Fruit fly (Drosophila melanogaster) whole organism, pupa: ENCODE measurements around the gene CG33557.
A peak's percentile ranks its signal among the peaks of the same experiment; 100 is the strongest.

Source experiments
- CG10348 ChIP-seq: fragments of 200-800 bp; sonication (Bioruptor generic); IDR thresholded peaks from 2 replicates; pipeline ENCODE4 v1.3.6; 2022; ENCODE audit warnings: missing biosample characterization, missing genetic modification characterization
- CG12605 ChIP-seq: fragments of 200-800 bp; sonication (Bioruptor generic); IDR thresholded peaks from 2 replicates; pipeline ENCODE4 v1.3.6; 2022; ENCODE audit warnings: missing biosample characterization, missing genetic modification characterization
- CG13204 ChIP-seq: fragments of 200-800 bp; sonication (Bioruptor generic); optimal IDR thresholded peaks from 2 replicates; lab custom pipeline; 2018; ENCODE audit warnings: missing biosample characterization, mild to moderate bottlenecking, missing genetic modification characterization, moderate library complexity
- CG14655 ChIP-seq: fragments of 200-800 bp; sonication (Bioruptor generic); optimal IDR thresholded peaks from 3 replicates; lab custom pipeline; 2017; ENCODE audit warnings: mild to moderate bottlenecking, missing biosample characterization, missing genetic modification reagents, missing genetic modification characterization
- CG15710 ChIP-seq: fragments of 200-800 bp; sonication (Bioruptor generic); optimal IDR thresholded peaks from 2 replicates; lab custom pipeline; 2018; ENCODE audit warnings: missing biosample characterization, mild to moderate bottlenecking, missing genetic modification characterization, moderate library complexity
- CG17806 ChIP-seq: fragments of 200-800 bp; sonication (Bioruptor generic); optimal IDR thresholded peaks from 2 replicates; lab custom pipeline; 2018; ENCODE audit warnings: missing biosample characterization, mild to moderate bottlenecking, missing genetic modification characterization, moderate library complexity
- CG32121 ChIP-seq: fragments of 200-800 bp; sonication (Bioruptor generic); IDR thresholded peaks from 2 replicates; pipeline ENCODE4 v1.3.6; 2022; ENCODE audit warnings: missing biosample characterization, missing genetic modification characterization
- CG34367 ChIP-seq: fragments of 200-800 bp; sonication (Bioruptor generic); optimal IDR thresholded peaks from 2 replicates; lab custom pipeline; 2018; ENCODE audit warnings: missing biosample characterization, mild to moderate bottlenecking, missing genetic modification characterization
- CG4496 ChIP-seq: fragments of 200-800 bp; sonication (Bioruptor generic); IDR thresholded peaks from 3 replicates; pipeline ENCODE4 v1.3.6; 2022; ENCODE audit warnings: missing biosample characterization, missing genetic modification characterization
- CG8159 ChIP-seq: fragments of 200-800 bp; sonication (Bioruptor generic); optimal IDR thresholded peaks from 3 replicates; lab custom pipeline; 2018; ENCODE audit warnings: missing biosample characterization, mild to moderate bottlenecking, missing genetic modification characterization, moderate library complexity
- CG8301 ChIP-seq: fragments of 200-800 bp; sonication (Bioruptor generic); optimal IDR thresholded peaks from 2 replicates; lab custom pipeline; 2018; ENCODE audit warnings: missing biosample characterization, mild to moderate bottlenecking, missing genetic modification characterization
- CG9948 ChIP-seq: fragments of 200-800 bp; sonication (Bioruptor generic); optimal IDR thresholded peaks from 2 replicates; lab custom pipeline; 2018; ENCODE audit warnings: missing biosample characterization, mild to moderate bottlenecking, missing genetic modification characterization, moderate library complexity
- D1 ChIP-seq: fragments of 200-800 bp; sonication (Bioruptor generic); optimal IDR thresholded peaks from 2 replicates; lab custom pipeline; 2018; ENCODE audit warnings: missing biosample characterization, mild to moderate bottlenecking, missing genetic modification characterization, moderate library complexity
- EcR ChIP-seq: fragments of 200-800 bp; sonication (Bioruptor generic); optimal IDR thresholded peaks from 3 replicates; lab custom pipeline; 2019; ENCODE audit warnings: missing biosample characterization, missing genetic modification characterization, mild to moderate bottlenecking, moderate library complexity, missing genetic modification reagents
- Ets98B ChIP-seq: fragments of 200-800 bp; sonication (Bioruptor generic); IDR thresholded peaks from 2 replicates; pipeline ENCODE4 v1.3.6; 2022; ENCODE audit warnings: missing biosample characterization, missing genetic modification characterization
- Pif1A ChIP-seq: fragments of 200-800 bp; sonication (Bioruptor generic); optimal IDR thresholded peaks from 3 replicates; lab custom pipeline; 2016; ENCODE audit warnings: missing biosample characterization, missing genetic modification characterization
- Pif1B ChIP-seq: fragments of 200-800 bp; sonication (Bioruptor generic); optimal IDR thresholded peaks from 3 replicates; lab custom pipeline; 2016; ENCODE audit warnings: missing biosample characterization, missing genetic modification characterization
- Snoo ChIP-seq: fragments of 200-800 bp; sonication (Bioruptor generic); optimal IDR thresholded peaks from 3 replicates; lab custom pipeline; 2017; ENCODE audit warnings: missing biosample characterization, mild to moderate bottlenecking, missing genetic modification characterization, inconsistent platforms
- fd96Ca ChIP-seq: fragments of 200-800 bp; sonication (Bioruptor generic); IDR thresholded peaks from 3 replicates; pipeline ENCODE4 v1.3.6; 2022; ENCODE audit warnings: missing biosample characterization, missing genetic modification characterization
- gl ChIP-seq: fragments of 200-800 bp; sonication (Bioruptor generic); optimal IDR thresholded peaks from 2 replicates; lab custom pipeline; 2018; ENCODE audit warnings: missing biosample characterization, mild to moderate bottlenecking, missing genetic modification characterization
- rn ChIP-seq: fragments of 200-800 bp; sonication (Bioruptor generic); IDR thresholded peaks from 2 replicates; pipeline ENCODE4 v1.3.6; 2022; ENCODE audit warnings: missing biosample characterization, missing genetic modification characterization

The CG33557 gene

dm6 chrX:9989154-9989787 lies 19.7 kb upstream of the CG33557 start, which contains the start of gene CG32694:
Gene CG32694, plus strand, starts transcription at chrX:9989690.
- TF ChIP-seq gl (tag; lab: Kevin White, UChicago) (no peak), CG17806 (tag; lab: Kevin White, UChicago) (no peak), fd96Ca (GFP tag; lab: Robert Waterston, UW) (no peak), CG12605 (GFP tag; lab: Robert Waterston, UW) (no peak), CG32121 (no peak; the same call in 1 of the 2 replicates), CG13204 (peak; percentile 53), CG15710 (no peak), Snoo (tag; lab: Kevin White, UChicago) (no peak), rn (GFP tag; lab: Robert Waterston, UW) (no peak), Ets98B (GFP tag; lab: Robert Waterston, UW) (peak; percentile 34; the same call in 1 of the 2 replicates), CG34367 (tag; lab: Kevin White, UChicago) (no peak), CG14655 (GFP tag; lab: Kevin White, UChicago) (no peak), CG10348 (GFP tag; lab: Robert Waterston, UW) (no peak), Pif1B (GFP tag; lab: Kevin White, UChicago) (no peak), Pif1A (GFP tag; lab: Kevin White, UChicago) (no peak), CG8159 (peak; percentile 16), D1 (tag; lab: Kevin White, UChicago) (no peak), CG4496 (GFP tag; lab: Robert Waterston, UW) (no peak), EcR (GFP tag; lab: Kevin White, UChicago) (no peak), CG9948 (tag; lab: Kevin White, UChicago) (no peak), CG8301 (tag; lab: Kevin White, UChicago) (no peak)

dm6 chrX:9991013-9991412 lies 18.0 kb upstream of the CG33557 start:
- TF ChIP-seq CG10348 (GFP tag; lab: Robert Waterston, UW) (no peak), CG17806 (tag; lab: Kevin White, UChicago) (no peak), Pif1B (GFP tag; lab: Kevin White, UChicago) (no peak), EcR (GFP tag; lab: Kevin White, UChicago) (no peak), Snoo (tag; lab: Kevin White, UChicago) (no peak), CG8301 (tag; lab: Kevin White, UChicago) (no peak), CG12605 (GFP tag; lab: Robert Waterston, UW) (no peak), CG4496 (GFP tag; lab: Robert Waterston, UW) (no peak), CG32121 (no peak), D1 (tag; lab: Kevin White, UChicago) (no peak), rn (GFP tag; lab: Robert Waterston, UW) (no peak), Ets98B (GFP tag; lab: Robert Waterston, UW) (no peak), CG14655 (GFP tag; lab: Kevin White, UChicago) (no peak), CG13204 (no peak), gl (tag; lab: Kevin White, UChicago) (no peak), CG15710 (no peak)

dm6 chrX:9992934-9993333 lies 16.1 kb upstream of the CG33557 start:
- no peak for TF ChIP-seq CG8159
- TF ChIP-seq CG34367 (tag; lab: Kevin White, UChicago): no peak
- TF ChIP-seq D1 (tag; lab: Kevin White, UChicago): no peak
- no peak for TF ChIP-seq fd96Ca (GFP tag; lab: Robert Waterston, UW)
- no peak for TF ChIP-seq CG10348 (GFP tag; lab: Robert Waterston, UW)
- no peak for TF ChIP-seq CG9948 (tag; lab: Kevin White, UChicago)
- TF ChIP-seq Snoo (tag; lab: Kevin White, UChicago): no peak
- TF ChIP-seq CG17806 (tag; lab: Kevin White, UChicago): no peak
- TF ChIP-seq CG4496 (GFP tag; lab: Robert Waterston, UW): no peak
- no peak for TF ChIP-seq CG12605 (GFP tag; lab: Robert Waterston, UW)
- no peak for TF ChIP-seq rn (GFP tag; lab: Robert Waterston, UW)
- TF ChIP-seq CG13204: no peak
- TF ChIP-seq CG32121: no peak
- no peak for TF ChIP-seq Pif1B (GFP tag; lab: Kevin White, UChicago)
- TF ChIP-seq Pif1A (GFP tag; lab: Kevin White, UChicago): no peak
- TF ChIP-seq CG14655 (GFP tag; lab: Kevin White, UChicago): no peak
- no peak for TF ChIP-seq gl (tag; lab: Kevin White, UChicago)
- TF ChIP-seq EcR (GFP tag; lab: Kevin White, UChicago): no peak

- TF ChIP-seq Pif1B (GFP tag; lab: Kevin White, UChicago): no peak
- TF ChIP-seq CG8159: no peak
- TF ChIP-seq CG17806 (tag; lab: Kevin White, UChicago): peak; percentile 19
- peak; percentile 26; the same call in 1 of the 2 replicates for TF ChIP-seq CG12605 (GFP tag; lab: Robert Waterston, UW)
- TF ChIP-seq CG4496 (GFP tag; lab: Robert Waterston, UW): 0 out of 3 replicates have a peak, but pooled peaks have one; percentile 47
- TF ChIP-seq CG13204: peak; percentile 1
- no peak for TF ChIP-seq Snoo (tag; lab: Kevin White, UChicago)
- no peak; the same call in 1 of the 2 replicates for TF ChIP-seq CG32121
- TF ChIP-seq Pif1A (GFP tag; lab: Kevin White, UChicago): no peak
- no peak for TF ChIP-seq rn (GFP tag; lab: Robert Waterston, UW)
- peak; percentile 12 for TF ChIP-seq CG8301 (tag; lab: Kevin White, UChicago)
- peak; percentile 57 for TF ChIP-seq EcR (GFP tag; lab: Kevin White, UChicago)
- no peak for TF ChIP-seq CG15710
- TF ChIP-seq Ets98B (GFP tag; lab: Robert Waterston, UW): peak; percentile 18; the same call in 1 of the 2 replicates
- TF ChIP-seq fd96Ca (GFP tag; lab: Robert Waterston, UW): peak; percentile 17; the same call in 1 of the 3 replicates
- no peak for TF ChIP-seq gl (tag; lab: Kevin White, UChicago)
- peak; percentile 23 for TF ChIP-seq CG14655 (GFP tag; lab: Kevin White, UChicago)
- TF ChIP-seq D1 (tag; lab: Kevin White, UChicago): no peak
- TF ChIP-seq CG9948 (tag; lab: Kevin White, UChicago): no peak
- TF ChIP-seq CG10348 (GFP tag; lab: Robert Waterston, UW): no peak
- TF ChIP-seq CG34367 (tag; lab: Kevin White, UChicago): no peak
Measured at dm6 chrX:9993427-9994218, 15.4 kb upstream of the CG33557 start.
